In genomic region chr3L:22851172-22852128, dm6 we compare ENCODE assay signal across 1 fruit fly cellular context.
TF ChIP-seq lines count a peak whose summit lies in the region.

No protein-coding gene starts in this region.

TF ChIP-seq in whole organism, embryonic, 481 proteins besides CTCF, POLR2A, EP300 and RAD21 (continued from another document):
- no peak for TF ChIP-seq CG10959 (GFP tag; IDR thresholded peaks at IDR 0.05; lab: Robert Waterston, UW)
- TF ChIP-seq ash1 (GFP tag; optimal IDR thresholded peaks at IDR 0.05; lab: Kevin White, UChicago), result no peak
- TF ChIP-seq sima (GFP tag; optimal IDR thresholded peaks at IDR 0.05; lab: Kevin White, UChicago), result no peak
- no peak for TF ChIP-seq ro (GFP tag; IDR thresholded peaks at IDR 0.05; lab: Robert Waterston, UW)
- TF ChIP-seq trh (GFP tag; optimal IDR thresholded peaks at IDR 0.05; lab: Kevin White, UChicago), result no peak
- TF ChIP-seq CG2120 (GFP tag; optimal IDR thresholded peaks at IDR 0.05; lab: Kevin White, UChicago), result no peak
- TF ChIP-seq crp (GFP tag; optimal IDR thresholded peaks at IDR 0.05; lab: Kevin White, UChicago), result no peak
- TF ChIP-seq CG3407 (GFP tag; optimal IDR thresholded peaks at IDR 0.05; lab: Kevin White, UChicago), result no peak
- TF ChIP-seq CG7839 (tag; optimal IDR thresholded peaks at IDR 0.05; lab: Kevin White, UChicago), result no peak
- no peak for TF ChIP-seq gfzf (GFP tag; optimal IDR thresholded peaks at IDR 0.05; lab: Kevin White, UChicago)
- no peak for TF ChIP-seq CG17361 (GFP tag; IDR thresholded peaks at IDR 0.05; lab: Robert Waterston, UW)
- no peak for TF ChIP-seq Six4 (GFP tag; optimal IDR thresholded peaks at IDR 0.05; lab: Kevin White, UChicago)
- TF ChIP-seq Adf1 (GFP tag; IDR thresholded peaks at IDR 0.05; lab: Robert Waterston, UW), result peak; percentile 77
- peak; percentile 20; the same call in 1 of the 2 replicates for TF ChIP-seq crol (GFP tag; IDR thresholded peaks at IDR 0.05; lab: Robert Waterston, UW)
- no peak for TF ChIP-seq dm (GFP tag; optimal IDR thresholded peaks at IDR 0.05; lab: Kevin White, UChicago)
- no peak for TF ChIP-seq schlank (tag; optimal IDR thresholded peaks at IDR 0.05; lab: Kevin White, UChicago)
- TF ChIP-seq CrebB (tag; optimal IDR thresholded peaks at IDR 0.05; lab: Kevin White, UChicago), result no peak
- TF ChIP-seq dan (GFP tag; IDR thresholded peaks at IDR 0.05; lab: Robert Waterston, UW), result no peak
- no peak for TF ChIP-seq CG2889 (GFP tag; IDR thresholded peaks at IDR 0.05; lab: Robert Waterston, UW)
- TF ChIP-seq vnd (GFP tag; IDR thresholded peaks at IDR 0.05; lab: Robert Waterston, UW; ENCODE audit: partially characterized antibody), result no peak
- no peak for TF ChIP-seq PHDP (tag; optimal IDR thresholded peaks at IDR 0.05; lab: Kevin White, UChicago)
- TF ChIP-seq org-1 (GFP tag; optimal IDR thresholded peaks at IDR 0.05; lab: Kevin White, UChicago), result no peak
- TF ChIP-seq slou (GFP tag; optimal IDR thresholded peaks at IDR 0.05; lab: Kevin White, UChicago), result no peak
- TF ChIP-seq CG2199 (GFP tag; IDR thresholded peaks at IDR 0.05; lab: Robert Waterston, UW), result no peak
- TF ChIP-seq gro (GFP tag; optimal IDR thresholded peaks at IDR 0.05; lab: Kevin White, UChicago), result no peak
- no peak for TF ChIP-seq CG17186 (GFP tag; optimal IDR thresholded peaks at IDR 0.05; lab: Kevin White, UChicago)
- TF ChIP-seq Hr3 (GFP tag; optimal IDR thresholded peaks at IDR 0.05; lab: Kevin White, UChicago), result no peak
- peak; percentile 41 for TF ChIP-seq corto (GFP tag; optimal IDR thresholded peaks at IDR 0.05; lab: Kevin White, UChicago)
- no peak for TF ChIP-seq MTF-1 (GFP tag; optimal IDR thresholded peaks at IDR 0.05; lab: Kevin White, UChicago; ENCODE audit: borderline replicate concordance)
- TF ChIP-seq p53 (GFP tag; optimal IDR thresholded peaks at IDR 0.05; lab: Kevin White, UChicago), result no peak
- no peak for TF ChIP-seq CG11723 (GFP tag; optimal IDR thresholded peaks at IDR 0.05; lab: Kevin White, UChicago)
- no peak for TF ChIP-seq CG7357 (GFP tag; IDR thresholded peaks at IDR 0.05; lab: Robert Waterston, UW)
- TF ChIP-seq CG12219 (GFP tag; optimal IDR thresholded peaks at IDR 0.05; lab: Kevin White, UChicago), result no peak
- no peak for TF ChIP-seq wor (GFP tag; IDR thresholded peaks at IDR 0.05; lab: Robert Waterston, UW)
- no peak for TF ChIP-seq seq (GFP tag; IDR thresholded peaks at IDR 0.05; lab: Robert Waterston, UW)
- TF ChIP-seq dmrt99B (tag; optimal IDR thresholded peaks at IDR 0.05; lab: Kevin White, UChicago), result no peak
- TF ChIP-seq Hr51 (GFP tag; optimal IDR thresholded peaks at IDR 0.05; lab: Kevin White, UChicago), result no peak
- TF ChIP-seq sens (GFP tag; lab: Kevin White, UChicago), result peak; percentile 61
- no peak for TF ChIP-seq pfk (GFP tag; optimal IDR thresholded peaks at IDR 0.05; lab: Kevin White, UChicago)
- TF ChIP-seq nerfin-1 (tag; optimal IDR thresholded peaks at IDR 0.05; lab: Kevin White, UChicago), result peak; percentile 26
- TF ChIP-seq CG31224 (GFP tag; IDR thresholded peaks at IDR 0.05; lab: Robert Waterston, UW), result no peak; the same call in 1 of the 2 replicates
- no peak for TF ChIP-seq NK7.1 (GFP tag; optimal IDR thresholded peaks at IDR 0.05; lab: Kevin White, UChicago)
- TF ChIP-seq fu2 (GFP tag; optimal IDR thresholded peaks at IDR 0.05; lab: Kevin White, UChicago), result no peak
- TF ChIP-seq z (GFP tag; IDR thresholded peaks at IDR 0.05; lab: Robert Waterston, UW), result peak; percentile 74
- no peak for TF ChIP-seq CG8388 (GFP tag; optimal IDR thresholded peaks at IDR 0.05; lab: Kevin White, UChicago)
- TF ChIP-seq CG7372 (GFP tag; IDR thresholded peaks at IDR 0.05; lab: Robert Waterston, UW), result no peak
- no peak for TF ChIP-seq grau (tag; optimal IDR thresholded peaks at IDR 0.05; lab: Kevin White, UChicago)
- no peak for TF ChIP-seq gsb (GFP tag; IDR thresholded peaks at IDR 0.05; lab: Robert Waterston, UW)
- TF ChIP-seq Bteb2 (GFP tag; optimal IDR thresholded peaks at IDR 0.05; lab: Kevin White, UChicago), result no peak
- TF ChIP-seq Atf3 (GFP tag; optimal IDR thresholded peaks at IDR 0.05; lab: Kevin White, UChicago), result no peak
- TF ChIP-seq Bdp1 (GFP tag; optimal IDR thresholded peaks at IDR 0.05; lab: Kevin White, UChicago), result no peak
- TF ChIP-seq CG17328 (GFP tag; IDR thresholded peaks at IDR 0.05; lab: Robert Waterston, UW), result no peak
- TF ChIP-seq MBD-R2 (GFP tag; IDR thresholded peaks at IDR 0.05; lab: Robert Waterston, UW), result no peak
- no peak for TF ChIP-seq Mad (GFP tag; optimal IDR thresholded peaks at IDR 0.05; lab: Kevin White, UChicago)
- no peak for TF ChIP-seq Kr (GFP tag; optimal IDR thresholded peaks at IDR 0.05; lab: Kevin White, UChicago)
- TF ChIP-seq CG8359 (GFP tag; optimal IDR thresholded peaks at IDR 0.05; lab: Kevin White, UChicago; ENCODE audit: borderline replicate concordance), result no peak
- TF ChIP-seq NFAT (GFP tag; IDR thresholded peaks at IDR 0.05; lab: Robert Waterston, UW), result no peak
- TF ChIP-seq Meics (GFP tag; optimal IDR thresholded peaks at IDR 0.05; lab: Kevin White, UChicago), result no peak
- TF ChIP-seq CG3995 (GFP tag; optimal IDR thresholded peaks at IDR 0.05; lab: Kevin White, UChicago), result no peak
- peak; percentile 33 for TF ChIP-seq pros (GFP tag; optimal IDR thresholded peaks at IDR 0.05; lab: Kevin White, UChicago)
- TF ChIP-seq tio (GFP tag; optimal IDR thresholded peaks at IDR 0.05; lab: Kevin White, UChicago), result no peak
- TF ChIP-seq crc (GFP tag; optimal IDR thresholded peaks at IDR 0.05; lab: Kevin White, UChicago), result no peak
- no peak for TF ChIP-seq CG2712 (tag; optimal IDR thresholded peaks at IDR 0.05; lab: Kevin White, UChicago)
- no peak for TF ChIP-seq pnt (GFP tag; optimal IDR thresholded peaks at IDR 0.05; lab: Kevin White, UChicago)
- TF ChIP-seq bsh (GFP tag; optimal IDR thresholded peaks at IDR 0.05; lab: Kevin White, UChicago), result peak in 1 of 2 experiments; percentile 93
- TF ChIP-seq dati (GFP tag; IDR thresholded peaks at IDR 0.05; lab: Robert Waterston, UW), result no peak
- peak; percentile 58 for TF ChIP-seq Deaf1 (tag; optimal IDR thresholded peaks at IDR 0.05; lab: Kevin White, UChicago)
- TF ChIP-seq Jarid2 (GFP tag; optimal IDR thresholded peaks at IDR 0.05; lab: Kevin White, UChicago), result no peak
